Worm (Caenorhabditis elegans): Measurements from ENCODE around the gene B0222.1.

DNA sequence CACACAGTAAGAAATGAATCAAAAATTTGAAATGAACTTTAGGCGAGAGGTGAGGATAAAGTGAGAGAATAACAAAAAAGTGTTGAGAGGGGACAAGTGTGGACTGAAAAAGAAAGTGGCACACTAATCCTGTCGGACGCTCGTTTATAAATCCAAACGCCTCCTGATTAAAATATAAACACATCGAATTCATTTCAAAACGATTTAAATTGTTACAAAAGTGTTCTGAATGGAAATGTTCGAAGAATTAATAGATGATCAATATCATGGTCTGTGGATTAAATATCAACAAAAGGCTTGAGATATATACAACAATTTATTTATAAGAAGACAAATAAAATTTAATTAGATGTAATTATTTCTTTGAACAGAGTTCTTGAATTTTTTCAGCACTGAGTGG lies 34.0 kb downstream of the B0222.1 start, which contains the start of gene B0222.11:
- TF ChIP-seq ama-1 (optimal IDR thresholded peaks at IDR 0.05) (no peak), ztf-11 (tag; optimal IDR thresholded peaks at IDR 0.05) (no peak), nhr-23 (tag; optimal IDR thresholded peaks at IDR 0.05) (no peak), unc-62 (GFP tag; optimal IDR thresholded peaks at IDR 0.05) (no peak), sea-2 (GFP tag; optimal IDR thresholded peaks at IDR 0.05) (no peak), nhr-28 (tag; optimal IDR thresholded peaks at IDR 0.05) (no peak), ceh-16 (tag; optimal IDR thresholded peaks at IDR 0.05) (no peak), elt-2 (tag; optimal IDR thresholded peaks at IDR 0.05) (no peak), mdl-1 (tag; optimal IDR thresholded peaks at IDR 0.05) (no peak), pqm-1 (tag; optimal IDR thresholded peaks at IDR 0.05) (no peak), tbx-2 (tag; optimal IDR thresholded peaks at IDR 0.05) (no peak)

Measured in whole organism, L3 larva.